Worm (Caenorhabditis elegans): ENCODE results near the gene F57B1.9.

DNA sequence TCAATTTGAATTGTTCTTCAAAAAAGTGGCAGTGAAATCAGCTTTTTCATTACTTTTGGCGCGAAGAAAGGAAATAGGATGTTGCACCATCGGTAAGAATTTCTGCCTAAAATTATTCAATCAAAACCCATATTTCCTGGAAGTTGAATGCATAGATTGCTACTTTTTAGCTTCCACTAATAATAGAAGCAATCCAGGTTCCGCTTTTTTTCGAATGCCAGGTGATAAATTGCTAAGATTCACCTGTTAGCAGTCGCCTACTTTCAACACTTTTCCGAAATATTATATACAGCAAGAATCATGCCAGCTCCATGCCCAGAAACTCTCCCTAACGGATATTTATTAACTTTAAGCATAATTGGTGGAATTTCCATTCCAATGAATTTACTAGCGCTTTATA lies 12.3 kb downstream of the F57B1.9 start, which contains the start of gene sri-6:
- TF ChIP-seq snpc-4 (tag; optimal IDR thresholded peaks at IDR 0.05), result no peak
- TF ChIP-seq unc-62 (GFP tag; optimal IDR thresholded peaks at IDR 0.05), result no peak
- TF ChIP-seq mdl-1 (tag; optimal IDR thresholded peaks at IDR 0.05), result no peak
- no peak for TF ChIP-seq ztf-11 (tag; optimal IDR thresholded peaks at IDR 0.05)
- TF ChIP-seq nhr-76 (tag; optimal IDR thresholded peaks at IDR 0.05), result no peak
- no peak for TF ChIP-seq fkh-10 (GFP tag; optimal IDR thresholded peaks at IDR 0.05)
- no peak for TF ChIP-seq lsy-12 (tag; optimal IDR thresholded peaks at IDR 0.05)

Measured in whole organism, L3 larva.